Fruit fly (Drosophila melanogaster) whole organism: ENCODE measurements around the gene Atg18b.

ENCODE experiments used
- Dll ChIP-seq: fragments of >200 bp; optimal IDR thresholded peaks from 2 replicates; lab custom pipeline; 2017
- EcR ChIP-seq, 2 experiments: fragments of >200 bp; optimal IDR thresholded peaks; 2 replicates each; lab custom pipeline; 2017; ENCODE audit warnings: missing biosample characterization in 2 of 2, missing genetic modification characterization in 2 of 2, missing genetic modification reagents in 2 of 2
- pan ChIP-seq: fragments of >200 bp; optimal IDR thresholded peaks from 2 replicates; lab custom pipeline; 2017

DNA sequence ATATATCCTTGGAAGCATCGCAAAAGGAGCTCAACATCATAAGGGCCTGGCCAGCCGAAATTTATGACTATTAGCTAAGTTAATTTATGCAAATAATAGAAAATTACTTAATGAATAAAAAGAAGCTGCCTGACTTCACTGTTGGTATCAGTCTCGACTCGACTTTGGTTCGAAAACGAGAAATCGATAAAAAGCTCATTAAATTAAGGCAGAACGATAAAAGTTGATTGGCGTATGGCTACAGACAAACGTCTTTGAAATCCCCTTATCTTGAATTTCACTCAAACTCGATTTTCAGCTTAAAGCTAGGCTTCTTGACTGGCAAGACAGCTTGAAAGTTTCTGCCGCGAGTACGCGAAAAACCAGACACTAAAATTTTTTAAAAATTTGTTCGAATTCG is 22.0 kb upstream of the Atg18b start:
- TF ChIP-seq pan (lab: Kevin White, UChicago) (no peak), Dll (lab: Kevin White, UChicago) (no peak), EcR (GFP tag; optimal IDR thresholded peaks at IDR 0.05; lab: Kevin White, UChicago) (no peak)
